Fruit fly (Drosophila melanogaster): Measurements from ENCODE around the gene js.

DNA sequence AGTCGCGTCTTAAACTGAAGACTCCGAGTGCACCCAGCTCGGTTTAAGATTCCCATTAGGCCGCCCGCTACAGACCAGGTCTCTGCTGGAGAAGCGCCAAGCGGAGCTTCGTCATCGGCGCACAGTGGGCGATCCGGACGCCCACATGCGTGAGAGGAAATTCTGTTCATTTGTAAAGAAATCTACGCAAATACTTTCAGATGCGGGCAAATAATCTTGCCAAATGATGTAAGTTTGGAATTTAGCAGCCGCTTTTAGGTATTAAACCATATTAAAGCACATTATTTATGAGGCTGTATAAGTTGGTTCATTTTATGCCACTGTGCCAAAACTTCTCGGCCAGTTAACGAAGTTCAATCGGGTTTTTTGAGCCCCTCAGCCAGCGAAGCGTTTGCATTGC lies at the start of gene js:
- no peak for TF ChIP-seq CG14711 (tag; optimal IDR thresholded peaks at IDR 0.05)
- TF ChIP-seq cnc (optimal IDR thresholded peaks at IDR 0.05) = no peak
- TF ChIP-seq Hr96 (GFP tag; optimal IDR thresholded peaks at IDR 0.05) = no peak
- no peak for TF ChIP-seq tj (GFP tag; optimal IDR thresholded peaks at IDR 0.05)
- TF ChIP-seq CG5204 (GFP tag; optimal IDR thresholded peaks at IDR 0.05) = no peak
- TF ChIP-seq bab1 (GFP tag; optimal IDR thresholded peaks at IDR 0.05) = no peak
- no peak for TF ChIP-seq Clk (GFP tag; optimal IDR thresholded peaks at IDR 0.05)
